Fruit fly (Drosophila melanogaster) whole organism, embryonic: ENCODE results near the gene Upf1.
A peak's percentile ranks its signal among the peaks of the same experiment; 100 is the strongest.

Source experiments
- BEAF-32 ChIP-seq: fragments of 200-800 bp; sonication (Bioruptor generic); optimal IDR thresholded peaks from 3 replicates; lab custom pipeline; 2017; ENCODE audit warnings: missing biosample characterization, missing genetic modification characterization, mild to moderate bottlenecking, moderate library complexity, missing genetic modification reagents
- Bteb2 ChIP-seq: fragments of 200-800 bp; sonication (Bioruptor generic); optimal IDR thresholded peaks from 2 replicates; lab custom pipeline; 2016; ENCODE audit warnings: missing biosample characterization, missing genetic modification characterization
- CG12659 ChIP-seq: fragments of 200-800 bp; sonication (Bioruptor generic); optimal IDR thresholded peaks from 3 replicates; lab custom pipeline; 2017; ENCODE audit warnings: mild to moderate bottlenecking, missing biosample characterization, missing genetic modification reagents, missing genetic modification characterization
- CG12744 ChIP-seq: fragments of 200-800 bp; sonication (Bioruptor generic); optimal IDR thresholded peaks from 2 replicates; lab custom pipeline; 2016; ENCODE audit warnings: missing biosample characterization, missing genetic modification characterization
- CG13287 ChIP-seq: fragments of 200-800 bp; sonication (Bioruptor generic); IDR thresholded peaks from 2 replicates; pipeline ENCODE4 v1.3.6; 2022; ENCODE audit warnings: missing biosample characterization, missing genetic modification characterization; ENCODE audit not compliant: partially characterized antibody
- CG13624 ChIP-seq: fragments of 200-800 bp; sonication (Bioruptor generic); optimal IDR thresholded peaks from 2 replicates; lab custom pipeline; 2016; ENCODE audit warnings: missing biosample characterization, missing genetic modification characterization
- CG14710 ChIP-seq: fragments of 200-800 bp; sonication (Bioruptor generic); optimal IDR thresholded peaks from 3 replicates; lab custom pipeline; 2019; ENCODE audit warnings: missing biosample characterization, mild to moderate bottlenecking, missing genetic modification characterization, moderate library complexity
- CG14860 ChIP-seq: fragments of 200-800 bp; sonication (Bioruptor generic); IDR thresholded peaks from 3 replicates; pipeline ENCODE4 v1.3.6; 2022; ENCODE audit warnings: missing biosample characterization, missing genetic modification characterization; ENCODE audit not compliant: partially characterized antibody
- CG2129 ChIP-seq: fragments of 200-800 bp; sonication (Bioruptor generic); IDR thresholded peaks from 2 replicates; pipeline ENCODE4 v1.3.6; 2022; ENCODE audit warnings: missing biosample characterization, missing genetic modification characterization; ENCODE audit not compliant: partially characterized antibody
- CG34376 ChIP-seq: fragments of 200-800 bp; sonication (Bioruptor generic); optimal IDR thresholded peaks from 2 replicates; lab custom pipeline; 2018; ENCODE audit warnings: missing biosample characterization, mild to moderate bottlenecking, missing genetic modification characterization
- CG3995 ChIP-seq: fragments of 200-800 bp; sonication (Bioruptor generic); optimal IDR thresholded peaks from 3 replicates; lab custom pipeline; 2016; ENCODE audit warnings: missing biosample characterization, missing genetic modification characterization
- CG42726 ChIP-seq: fragments of 200-800 bp; sonication (Bioruptor generic); IDR thresholded peaks from 2 replicates; pipeline ENCODE4 v1.3.6; 2022; ENCODE audit warnings: missing biosample characterization, missing genetic modification characterization; ENCODE audit not compliant: partially characterized antibody
- CG4424 ChIP-seq: fragments of 200-800 bp; sonication (Bioruptor generic); optimal IDR thresholded peaks from 3 replicates; lab custom pipeline; 2016; ENCODE audit warnings: missing biosample characterization, missing genetic modification characterization
- CG6272 ChIP-seq: fragments of 200-800 bp; sonication (Bioruptor generic); IDR thresholded peaks from 2 replicates; pipeline ENCODE4 v1.3.6; 2022; ENCODE audit warnings: missing biosample characterization, missing genetic modification characterization
- CG9932 ChIP-seq: fragments of 200-800 bp; sonication (Bioruptor generic); IDR thresholded peaks from 2 replicates; pipeline ENCODE4 v1.3.6; 2022; ENCODE audit warnings: missing biosample characterization, missing genetic modification characterization
- D ChIP-seq, 2 experiments: fragments of 200-800 bp in 1 of 2; fragments of >200 bp in 1 of 2; sonication (Bioruptor generic) in 1 of 2; optimal IDR thresholded peaks; 2 replicates in 1 of 2; 3 replicates in 1 of 2; lab custom pipeline; 2017; ENCODE audit warnings: mild to moderate bottlenecking in 1 of 2, missing biosample characterization in 1 of 2, missing genetic modification characterization in 1 of 2, missing genetic modification reagents in 1 of 2
- Dll ChIP-seq: fragments of 200-800 bp; sonication (Bioruptor generic); IDR thresholded peaks from 4 replicates; pipeline ENCODE4 v1.3.6; 2022; ENCODE audit warnings: missing biosample characterization, missing genetic modification characterization; ENCODE audit not compliant: partially characterized antibody
- Gug ChIP-seq: fragments of 200-800 bp; sonication (Bioruptor generic); IDR thresholded peaks from 4 replicates; pipeline ENCODE4 v1.3.6; 2022; ENCODE audit warnings: missing biosample characterization, missing genetic modification characterization
- HLH4C ChIP-seq: fragments of 200-800 bp; sonication (Bioruptor generic); IDR thresholded peaks from 3 replicates; pipeline ENCODE4 v1.3.6; 2022; ENCODE audit warnings: missing biosample characterization, missing genetic modification characterization; ENCODE audit not compliant: partially characterized antibody
- Hey ChIP-seq: fragments of 200-800 bp; sonication (Bioruptor generic); optimal IDR thresholded peaks from 3 replicates; lab custom pipeline; 2018; ENCODE audit warnings: missing biosample characterization, mild to moderate bottlenecking, missing genetic modification characterization
- Hr3 ChIP-seq: fragments of 200-800 bp; sonication (Bioruptor generic); optimal IDR thresholded peaks from 3 replicates; lab custom pipeline; 2016; ENCODE audit warnings: missing biosample characterization, missing genetic modification characterization
- Hsf ChIP-seq: fragments of 200-800 bp; sonication (Bioruptor generic); optimal IDR thresholded peaks from 3 replicates; lab custom pipeline; 2016; ENCODE audit warnings: missing biosample characterization, missing genetic modification characterization
- Myb ChIP-seq: fragments of 200-800 bp; sonication (Bioruptor generic); optimal IDR thresholded peaks from 2 replicates; lab custom pipeline; 2016; ENCODE audit warnings: missing biosample characterization, missing genetic modification characterization
- Opbp ChIP-seq: fragments of 200-800 bp; sonication (Bioruptor generic); IDR thresholded peaks from 3 replicates; pipeline ENCODE4 v1.3.6; 2022; ENCODE audit warnings: missing biosample characterization, missing genetic modification characterization; ENCODE audit not compliant: partially characterized antibody
- YL-1 ChIP-seq: fragments of 200-800 bp; sonication (Bioruptor generic); optimal IDR thresholded peaks from 3 replicates; lab custom pipeline; 2017; ENCODE audit warnings: missing biosample characterization, mild to moderate bottlenecking, missing genetic modification characterization
- al ChIP-seq: fragments of 200-800 bp; sonication (Bioruptor generic); IDR thresholded peaks from 2 replicates; pipeline ENCODE4 v1.3.6; 2022; ENCODE audit warnings: missing biosample characterization, missing genetic modification characterization
- ato ChIP-seq: fragments of 200-800 bp; sonication (Bioruptor generic); IDR thresholded peaks from 2 replicates; pipeline ENCODE4 v1.3.6; 2022; ENCODE audit warnings: missing biosample characterization, missing genetic modification characterization; ENCODE audit not compliant: partially characterized antibody
- bbx ChIP-seq: fragments of 200-800 bp; sonication (Bioruptor generic); IDR thresholded peaks from 2 replicates; pipeline ENCODE4 v1.3.6; 2022; ENCODE audit warnings: missing biosample characterization, missing genetic modification characterization; ENCODE audit not compliant: partially characterized antibody
- croc ChIP-seq: fragments of 200-800 bp; sonication (Bioruptor generic); conservative IDR thresholded peaks from 3 replicates; pipeline ENCODE4 v1.3.6; 2022; ENCODE audit warnings: missing biosample characterization, missing genetic modification characterization
- crol ChIP-seq: fragments of 200-800 bp; sonication (Bioruptor generic); IDR thresholded peaks from 2 replicates; pipeline ENCODE4 v1.3.6; 2022; ENCODE audit warnings: missing biosample characterization, missing genetic modification characterization
- dm ChIP-seq: fragments of 200-800 bp; sonication (Bioruptor generic); optimal IDR thresholded peaks from 3 replicates; lab custom pipeline; 2016; ENCODE audit warnings: missing biosample characterization, missing genetic modification characterization
- gfzf ChIP-seq: fragments of 200-800 bp; sonication (Bioruptor generic); optimal IDR thresholded peaks from 2 replicates; lab custom pipeline; 2016; ENCODE audit warnings: missing biosample characterization, mild to moderate bottlenecking, missing genetic modification characterization, moderate library complexity
- inv ChIP-seq: fragments of 200-800 bp; sonication (Bioruptor generic); IDR thresholded peaks from 2 replicates; pipeline ENCODE4 v1.3.6; 2022; ENCODE audit warnings: missing biosample characterization, missing genetic modification characterization; ENCODE audit not compliant: partially characterized antibody
- kay ChIP-seq: fragments of 200-800 bp; sonication (Bioruptor generic); optimal IDR thresholded peaks from 2 replicates; lab custom pipeline; 2016; ENCODE audit warnings: missing biosample characterization, missing genetic modification characterization
- knrl ChIP-seq: fragments of 200-800 bp; sonication (Bioruptor generic); IDR thresholded peaks from 3 replicates; pipeline ENCODE4 v1.3.6; 2022; ENCODE audit warnings: missing biosample characterization, missing genetic modification characterization; ENCODE audit not compliant: partially characterized antibody
- lov ChIP-seq, 2 experiments: fragments of 200-800 bp in 1 of 2; fragments of >200 bp in 1 of 2; sonication (Bioruptor generic) in 1 of 2; IDR thresholded peaks in 1 of 2; optimal IDR thresholded peaks in 1 of 2; 2 replicates in 1 of 2; 3 replicates in 1 of 2; pipeline versions ENCODE4 v1.3.6 to Lab custom; 2017 to 2022; ENCODE audit warnings: missing biosample characterization in 1 of 2, missing genetic modification characterization in 1 of 2
- mam ChIP-seq: fragments of 200-800 bp; sonication (Bioruptor generic); optimal IDR thresholded peaks from 3 replicates; lab custom pipeline; 2016; ENCODE audit warnings: missing biosample characterization, missing genetic modification characterization
- mld ChIP-seq: fragments of 200-800 bp; sonication (Bioruptor generic); IDR thresholded peaks from 3 replicates; pipeline ENCODE4 v1.3.6; 2022; ENCODE audit warnings: missing biosample characterization, missing genetic modification characterization; ENCODE audit not compliant: partially characterized antibody
- nerfin-2 ChIP-seq: fragments of 200-800 bp; sonication (Bioruptor generic); IDR thresholded peaks from 2 replicates; pipeline ENCODE4 v1.3.6; 2022; ENCODE audit warnings: missing biosample characterization, missing genetic modification characterization; ENCODE audit not compliant: partially characterized antibody
- pros ChIP-seq: fragments of 200-800 bp; sonication (Bioruptor generic); optimal IDR thresholded peaks from 3 replicates; lab custom pipeline; 2019; ENCODE audit warnings: missing biosample characterization, mild to moderate bottlenecking, missing genetic modification characterization, moderate library complexity
- pzg ChIP-seq: fragments of 200-800 bp; sonication (Bioruptor generic); optimal IDR thresholded peaks from 3 replicates; lab custom pipeline; 2018; ENCODE audit warnings: missing biosample characterization, mild to moderate bottlenecking, missing genetic modification characterization, moderate library complexity
- slbo ChIP-seq: fragments of 200-800 bp; sonication (Bioruptor generic); IDR thresholded peaks from 2 replicates; pipeline ENCODE4 v1.3.6; 2022; ENCODE audit warnings: missing biosample characterization, missing genetic modification characterization
- sna ChIP-seq: fragments of 200-800 bp; sonication (Bioruptor generic); IDR thresholded peaks from 2 replicates; pipeline ENCODE4 v1.3.6; 2022; ENCODE audit warnings: missing biosample characterization, missing genetic modification characterization; ENCODE audit not compliant: partially characterized antibody
- tio ChIP-seq: fragments of 200-800 bp; sonication (Bioruptor generic); optimal IDR thresholded peaks from 2 replicates; lab custom pipeline; 2017; ENCODE audit warnings: missing biosample characterization, missing genetic modification characterization, inconsistent platforms
- unc-4 ChIP-seq: fragments of 200-800 bp; sonication (Bioruptor generic); IDR thresholded peaks from 2 replicates; pipeline ENCODE4 v1.3.6; 2022; ENCODE audit warnings: missing biosample characterization, missing genetic modification characterization; ENCODE audit not compliant: partially characterized antibody
- z ChIP-seq: fragments of 200-800 bp; sonication (Bioruptor generic); IDR thresholded peaks from 3 replicates; pipeline ENCODE4 v1.3.6; 2022; ENCODE audit warnings: missing biosample characterization, missing genetic modification characterization
- zen2 ChIP-seq: fragments of 200-800 bp; sonication (Bioruptor generic); IDR thresholded peaks from 3 replicates; pipeline ENCODE4 v1.3.6; 2022; ENCODE audit warnings: missing biosample characterization, missing genetic modification characterization; ENCODE audit not compliant: partially characterized antibody

Gene Upf1

dm6 chrX:11905144-11905543 lies at the start of gene Upf1:
Gene Upf1, minus strand, starts transcription at chrX:11905371.
- TF ChIP-seq Opbp (GFP tag; lab: Robert Waterston, UW) (peak; percentile 94), CG42726 (GFP tag; lab: Robert Waterston, UW) (peak; percentile 88), mld (GFP tag; lab: Robert Waterston, UW) (peak; percentile 92), Hsf (GFP tag; lab: Kevin White, UChicago) (peak; percentile 2), tio (GFP tag; lab: Kevin White, UChicago) (no peak), BEAF-32 (GFP tag; lab: Kevin White, UChicago) (peak; percentile 89), slbo (GFP tag; lab: Robert Waterston, UW) (peak; percentile 45; the same call in 1 of the 2 replicates), Dll (GFP tag; lab: Robert Waterston, UW) (peak; percentile 89), inv (GFP tag; lab: Robert Waterston, UW) (peak; percentile 92), dm (GFP tag; lab: Kevin White, UChicago) (peak; percentile 15), CG2129 (GFP tag; lab: Robert Waterston, UW) (peak; percentile 79), pzg (GFP tag; lab: Kevin White, UChicago) (peak; percentile 61), CG34376 (no peak), al (GFP tag; lab: Robert Waterston, UW) (0 out of 2 replicates have a peak, but pooled peaks have one; percentile 26), z (GFP tag; lab: Robert Waterston, UW) (no peak), CG12744 (GFP tag; lab: Kevin White, UChicago) (no peak), CG14710 (tag; lab: Kevin White, UChicago) (peak; percentile 46), pros (GFP tag; lab: Kevin White, UChicago) (no peak), nerfin-2 (GFP tag; lab: Robert Waterston, UW) (peak; percentile 83), Myb (GFP tag; lab: Kevin White, UChicago) (no peak), Hr3 (peak; percentile 3), lov (optimal IDR thresholded peaks at IDR 0.05; lab: Kevin White, UChicago) (no peak), lov (GFP tag; IDR thresholded peaks at IDR 0.05; lab: Robert Waterston, UW) (no peak), unc-4 (GFP tag; lab: Robert Waterston, UW) (peak; percentile 85), CG13287 (GFP tag; lab: Robert Waterston, UW) (peak; percentile 90), mam (peak; percentile 30), Hey (tag; lab: Kevin White, UChicago) (no peak), CG3995 (peak; percentile 96), CG6272 (GFP tag; lab: Robert Waterston, UW) (no peak), gfzf (peak; percentile 8), CG9932 (GFP tag; lab: Robert Waterston, UW) (peak; percentile 73), HLH4C (GFP tag; lab: Robert Waterston, UW) (peak; percentile 87), CG14860 (GFP tag; lab: Robert Waterston, UW) (peak; percentile 90), ato (GFP tag; lab: Robert Waterston, UW) (peak; percentile 77), YL-1 (peak; percentile 21), D (optimal IDR thresholded peaks at IDR 0.05; lab: Kevin White, UChicago) (no peak), D (GFP tag; optimal IDR thresholded peaks at IDR 0.05; lab: Kevin White, UChicago) (no peak), CG12659 (GFP tag; lab: Kevin White, UChicago) (peak; percentile 30), knrl (GFP tag; lab: Robert Waterston, UW) (peak; percentile 94), sna (GFP tag; lab: Robert Waterston, UW) (peak; percentile 82), Gug (GFP tag; lab: Robert Waterston, UW) (no peak; the same call in 3 of the 4 replicates), crol (no peak), Bteb2 (GFP tag; lab: Kevin White, UChicago) (no peak), CG4424 (GFP tag; lab: Kevin White, UChicago) (peak; percentile 4), zen2 (GFP tag; lab: Robert Waterston, UW) (peak; percentile 72), bbx (GFP tag; lab: Robert Waterston, UW) (peak; percentile 93), CG13624 (GFP tag; lab: Kevin White, UChicago) (peak; percentile 6), kay (GFP tag; lab: Kevin White, UChicago) (no peak), croc (GFP tag; lab: Robert Waterston, UW) (no peak)
